Worm (Caenorhabditis elegans) whole organism, late embryonic: ENCODE results near the gene R08C7.12.

ENCODE experiments used
- C08G9.2 ChIP-seq: sonication (generic microtip); optimal IDR thresholded peaks from 2 replicates; lab custom pipeline; 2016; ENCODE audit warnings: mild to moderate bottlenecking, missing genetic modification characterization, moderate library complexity, missing compliant biosample characterization
- ama-1 ChIP-seq: fragments of 150-350 bp; optimal IDR thresholded peaks from 2 replicates; lab custom pipeline; 2014
- ceh-18 ChIP-seq: sonication (generic microtip); optimal IDR thresholded peaks from 2 replicates; lab custom pipeline; 2016; ENCODE audit warnings: missing genetic modification characterization, missing compliant biosample characterization
- ceh-22 ChIP-seq: sonication (generic microtip); optimal IDR thresholded peaks from 2 replicates; lab custom pipeline; 2017; ENCODE audit warnings: missing biosample characterization, missing genetic modification characterization
- ceh-9 ChIP-seq: sonication (generic microtip); optimal IDR thresholded peaks from 2 replicates; lab custom pipeline; 2016; ENCODE audit warnings: mild to moderate bottlenecking, missing genetic modification characterization, inconsistent platforms, missing compliant biosample characterization
- dve-1 ChIP-seq: sonication (generic microtip); optimal IDR thresholded peaks from 2 replicates; lab custom pipeline; 2017; ENCODE audit warnings: antibody characterized with exemption, mild to moderate bottlenecking, missing genetic modification characterization, missing compliant biosample characterization
- elt-2 ChIP-seq: sonication (generic microtip); optimal IDR thresholded peaks from 2 replicates; lab custom pipeline; 2016; ENCODE audit warnings: missing genetic modification reagents, missing genetic modification characterization, missing compliant biosample characterization
- ets-4 ChIP-seq: sonication (generic microtip); optimal IDR thresholded peaks from 2 replicates; lab custom pipeline; 2016; ENCODE audit warnings: missing genetic modification characterization, missing compliant biosample characterization
- pqm-1 ChIP-seq: sonication (generic microtip); optimal IDR thresholded peaks from 2 replicates; lab custom pipeline; 2016; ENCODE audit warnings: missing genetic modification characterization, missing compliant biosample characterization
- pros-1 ChIP-seq: fragments of 150-350 bp; optimal IDR thresholded peaks from 2 replicates; lab custom pipeline; 2014; ENCODE audit warnings: missing biosample characterization, missing genetic modification reagents, missing genetic modification characterization
- ref-2 ChIP-seq: sonication (generic microtip); optimal IDR thresholded peaks from 2 replicates; lab custom pipeline; 2016; ENCODE audit warnings: missing genetic modification characterization, missing compliant biosample characterization
- unc-3 ChIP-seq, 2 experiments: fragments of 200-800 bp in 1 of 2; sonication (Bioruptor generic) in 1 of 2; sonication (generic microtip) in 1 of 2; conservative IDR thresholded peaks in 1 of 2; optimal IDR thresholded peaks in 1 of 2; 2 replicates each; pipeline versions ENCODE4 v1.3.6 to Lab custom; 2016 to 2022; ENCODE audit warnings: missing compliant biosample characterization in 2 of 2, missing genetic modification characterization in 2 of 2, missing genetic modification reagents in 1 of 2
- unc-55 ChIP-seq: sonication (generic microtip); optimal IDR thresholded peaks from 2 replicates; lab custom pipeline; 2017; ENCODE audit warnings: missing biosample characterization, missing genetic modification reagents, missing genetic modification characterization
- unc-86 ChIP-seq: sonication (generic microtip); optimal IDR thresholded peaks from 2 replicates; lab custom pipeline; 2016; ENCODE audit warnings: missing genetic modification characterization, missing compliant biosample characterization

DNA sequence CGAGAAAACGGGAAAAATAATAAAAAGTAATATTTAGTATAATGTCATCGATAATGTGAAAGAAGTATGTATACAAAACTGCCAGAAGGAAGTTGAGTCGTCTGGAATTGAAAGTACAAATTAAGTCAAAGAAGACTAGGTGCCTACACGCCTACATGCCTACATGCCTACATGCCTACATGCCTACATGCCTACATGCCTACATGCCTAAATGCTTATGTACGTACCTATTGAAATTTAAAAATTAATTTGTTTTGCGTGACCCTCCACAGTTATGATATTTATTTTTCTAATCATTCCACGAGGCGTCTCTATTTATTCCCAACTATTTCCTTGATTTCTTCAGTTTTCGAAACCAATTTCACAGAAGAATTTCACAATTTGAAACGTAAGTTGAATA is 19.6 kb upstream of the R08C7.12 start, which contains the start of the genes str-185 and R08C7.5:
- TF ChIP-seq ets-4 (tag; lab: Kevin White, UChicago) (no peak), elt-2 (tag; lab: Kevin White, UChicago) (no peak), pros-1 (tag; lab: Kevin White, UChicago) (no peak), unc-3 (GFP tag; conservative IDR thresholded peaks at IDR 0.05; lab: Robert Waterston, UW) (no peak), unc-3 (tag; optimal IDR thresholded peaks at IDR 0.05; lab: Kevin White, UChicago) (no peak), dve-1 (tag; lab: Kevin White, UChicago) (no peak), pqm-1 (tag; lab: Kevin White, UChicago) (no peak), ref-2 (tag; lab: Kevin White, UChicago) (no peak), C08G9.2 (no peak), ceh-9 (tag; lab: Kevin White, UChicago) (no peak), ceh-22 (no peak), ceh-18 (tag; lab: Kevin White, UChicago) (no peak), ama-1 (no peak), unc-86 (tag; lab: Kevin White, UChicago) (no peak), unc-55 (GFP tag; lab: Kevin White, UChicago) (no peak)
